Fruit fly (Drosophila melanogaster) whole organism, embryonic: ENCODE measurements around the gene mxt.

Experiments used
- Aef1 ChIP-seq: fragments of 200-800 bp; sonication (Bioruptor generic); IDR thresholded peaks from 3 replicates; pipeline ENCODE4 v1.3.6; 2022; ENCODE audit warnings: missing biosample characterization, missing genetic modification characterization
- CG4360 ChIP-seq: fragments of 200-800 bp; sonication (Bioruptor generic); IDR thresholded peaks from 2 replicates; pipeline ENCODE4 v1.3.6; 2022; ENCODE audit warnings: missing biosample characterization, missing genetic modification characterization
- CG4820 ChIP-seq: fragments of 200-800 bp; sonication (Bioruptor generic); optimal IDR thresholded peaks from 3 replicates; lab custom pipeline; 2016; ENCODE audit warnings: missing biosample characterization, missing genetic modification characterization
- CG6272 ChIP-seq: fragments of 200-800 bp; sonication (Bioruptor generic); IDR thresholded peaks from 2 replicates; pipeline ENCODE4 v1.3.6; 2022; ENCODE audit warnings: missing biosample characterization, missing genetic modification characterization
- CG8478 ChIP-seq: fragments of >200 bp; optimal IDR thresholded peaks from 2 replicates; lab custom pipeline; 2018
- Lim3 ChIP-seq: fragments of 200-800 bp; sonication (Bioruptor generic); IDR thresholded peaks from 2 replicates; pipeline ENCODE4 v1.3.6; 2022; ENCODE audit warnings: missing biosample characterization, missing genetic modification characterization
- NC2β ChIP-seq: fragments of 200-800 bp; sonication (Bioruptor generic); optimal IDR thresholded peaks from 2 replicates; lab custom pipeline; 2016; ENCODE audit warnings: missing biosample characterization, missing genetic modification characterization
- Nf-YB ChIP-seq: fragments of 200-800 bp; sonication (Bioruptor generic); optimal IDR thresholded peaks from 3 replicates; lab custom pipeline; 2019; ENCODE audit warnings: missing biosample characterization, mild to moderate bottlenecking, missing genetic modification characterization, moderate library complexity
- Trl ChIP-seq, 3 experiments: fragments of >200 bp in 2 of 3; fragments of 200-800 bp in 1 of 3; sonication (Bioruptor generic) in 1 of 3; optimal IDR thresholded peaks; 2 replicates in 1 of 3; 3 replicates in 2 of 3; lab custom pipeline; 2016 to 2017; ENCODE audit warnings: missing biosample characterization in 1 of 3, missing genetic modification characterization in 1 of 3
- Xbp1 ChIP-seq: fragments of 200-800 bp; sonication (Bioruptor generic); optimal IDR thresholded peaks from 3 replicates; lab custom pipeline; 2016; ENCODE audit warnings: missing biosample characterization, mild to moderate bottlenecking, missing genetic modification characterization
- bcd ChIP-seq: fragments of 200-800 bp; sonication (Bioruptor generic); optimal IDR thresholded peaks from 2 replicates; lab custom pipeline; 2017; ENCODE audit warnings: missing biosample characterization, mild to moderate bottlenecking, missing genetic modification characterization
- br ChIP-seq: fragments of >200 bp; optimal IDR thresholded peaks from 2 replicates; lab custom pipeline; 2017
- stwl ChIP-seq: fragments of 200-800 bp; sonication (Bioruptor generic); optimal IDR thresholded peaks from 3 replicates; lab custom pipeline; 2018; ENCODE audit warnings: missing biosample characterization, mild to moderate bottlenecking, missing genetic modification characterization, moderate library complexity

DNA sequence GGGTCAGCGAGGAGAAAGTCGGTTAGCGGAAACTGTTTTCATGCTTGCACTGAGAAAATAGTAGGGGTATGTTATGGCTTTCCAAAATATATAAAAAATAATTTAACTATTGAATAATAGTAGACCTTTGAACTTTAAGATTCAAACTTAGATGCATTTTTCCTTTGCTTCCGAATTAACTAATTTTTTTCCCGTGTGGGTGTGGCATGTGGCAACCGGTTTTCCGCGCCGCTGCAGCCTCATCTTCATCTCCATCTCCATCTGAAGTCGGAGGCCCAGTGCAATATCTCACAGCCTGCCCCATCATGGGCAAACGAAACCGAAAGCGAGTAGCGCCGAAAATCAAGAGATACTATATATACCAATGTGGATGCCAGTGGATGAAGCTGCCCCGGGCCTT is 49.5 kb downstream of the mxt start:
- TF ChIP-seq bcd (GFP tag; lab: Kevin White, UChicago) (no peak), Xbp1 (no peak), Aef1 (GFP tag; lab: Robert Waterston, UW) (no peak), br (lab: Kevin White, UChicago) (no peak), Trl (optimal IDR thresholded peaks at IDR 0.05; lab: Kevin White, UChicago) (no peak), Trl (GFP tag; optimal IDR thresholded peaks at IDR 0.05; lab: Kevin White, UChicago) (no peak), CG6272 (GFP tag; lab: Robert Waterston, UW) (no peak), stwl (tag; lab: Kevin White, UChicago) (no peak), NC2β (GFP tag; lab: Kevin White, UChicago) (no peak), Lim3 (GFP tag; lab: Robert Waterston, UW) (no peak), Nf-YB (GFP tag; lab: Kevin White, UChicago) (no peak), CG8478 (lab: Kevin White, UChicago) (no peak), CG4820 (GFP tag; lab: Kevin White, UChicago) (no peak), CG4360 (GFP tag; lab: Robert Waterston, UW) (no peak)
